Worm (Caenorhabditis elegans) whole organism, L1 larva: ENCODE measurements around the gene chil-16.
A peak's percentile ranks its signal among the peaks of the same experiment; 100 is the strongest.

ENCODE experiments used
- C04F5.9 ChIP-seq: sonication (generic microtip); optimal IDR thresholded peaks from 2 replicates; lab custom pipeline; 2016; ENCODE audit warnings: missing genetic modification characterization, missing compliant biosample characterization
- C16A3.4 ChIP-seq: fragments of 150-350 bp; optimal IDR thresholded peaks from 2 replicates; lab custom pipeline; 2014; ENCODE audit warnings: missing biosample characterization, missing genetic modification characterization
- C34B4.2 ChIP-seq: sonication (generic microtip); optimal IDR thresholded peaks from 2 replicates; lab custom pipeline; 2017; ENCODE audit warnings: mild to moderate bottlenecking, missing genetic modification characterization, missing compliant biosample characterization
- F16B12.6 ChIP-seq: fragments of 150-350 bp; optimal IDR thresholded peaks from 2 replicates; lab custom pipeline; 2014; ENCODE audit warnings: missing biosample characterization, missing genetic modification characterization
- alr-1 ChIP-seq: fragments of 200-800 bp; sonication (Bioruptor generic); optimal IDR thresholded peaks from 2 replicates; lab custom pipeline; 2018; ENCODE audit warnings: borderline replicate concordance, mild to moderate bottlenecking, missing genetic modification characterization, missing compliant biosample characterization
- aly-2 ChIP-seq: fragments of 150-350 bp; optimal IDR thresholded peaks from 2 replicates; lab custom pipeline; 2014; ENCODE audit warnings: missing biosample characterization, missing genetic modification characterization
- blmp-1 ChIP-seq: fragments of 150-350 bp; optimal IDR thresholded peaks from 2 replicates; lab custom pipeline; 2014; ENCODE audit warnings: missing biosample characterization, missing genetic modification characterization
- ceh-63 ChIP-seq: fragments of 200-800 bp; sonication (Bioruptor generic); optimal IDR thresholded peaks from 2 replicates; lab custom pipeline; 2018; ENCODE audit warnings: mild to moderate bottlenecking, missing genetic modification characterization, missing compliant biosample characterization
- ceh-8 ChIP-seq: fragments of 200-800 bp; sonication (Bioruptor generic); optimal IDR thresholded peaks from 2 replicates; lab custom pipeline; 2018; ENCODE audit warnings: mild to moderate bottlenecking, missing genetic modification characterization, moderate library complexity, missing compliant biosample characterization
- ceh-82 ChIP-seq, 3 experiments: fragments of 150-350 bp in 1 of 3; sonication (generic microtip) in 2 of 3; optimal IDR thresholded peaks; 2 replicates each; lab custom pipeline; 2014 to 2017; ENCODE audit warnings: missing biosample characterization in 3 of 3, missing genetic modification characterization in 3 of 3
- ceh-88 ChIP-seq: fragments of 200-800 bp; sonication (Bioruptor generic); IDR thresholded peaks from 2 replicates; pipeline ENCODE4 v1.3.6; 2022; ENCODE audit warnings: missing genetic modification characterization, missing compliant biosample characterization
- ceh-90 ChIP-seq: sonication (generic microtip); optimal IDR thresholded peaks from 2 replicates; lab custom pipeline; 2016; ENCODE audit warnings: missing genetic modification characterization, missing compliant biosample characterization
- dpl-1 ChIP-seq, 3 experiments: fragments of 150-350 bp in 2 of 3; sonication (generic microtip) in 1 of 3; optimal IDR thresholded peaks; 2 replicates each; lab custom pipeline; 2014 to 2017; ENCODE audit warnings: missing biosample characterization in 3 of 3, missing genetic modification characterization in 3 of 3, missing genetic modification reagents in 3 of 3
- egl-13 ChIP-seq: sonication (generic microtip); optimal IDR thresholded peaks from 2 replicates; lab custom pipeline; 2016; ENCODE audit warnings: missing genotype, missing genetic modification reagents, missing genetic modification characterization, missing compliant biosample characterization
- elt-2 ChIP-seq: sonication (generic microtip); optimal IDR thresholded peaks from 2 replicates; lab custom pipeline; 2016; ENCODE audit warnings: missing genetic modification characterization, mild to moderate bottlenecking, inconsistent platforms, missing compliant biosample characterization, missing genetic modification reagents
- elt-3 ChIP-seq, 6 experiments: fragments of 150-350 bp in 1 of 6; sonication (generic microtip); optimal IDR thresholded peaks; 2 replicates each; lab custom pipeline; 2017 to 2018; ENCODE audit warnings: missing biosample characterization in 6 of 6, missing genetic modification characterization in 6 of 6, inconsistent platforms in 1 of 6
- fkh-10 ChIP-seq: sonication (generic microtip); optimal IDR thresholded peaks from 2 replicates; lab custom pipeline; 2017; ENCODE audit warnings: missing biosample characterization, missing genetic modification reagents, missing genetic modification characterization
- fkh-8 ChIP-seq: sonication (generic microtip); optimal IDR thresholded peaks from 2 replicates; lab custom pipeline; 2016; ENCODE audit warnings: mild to moderate bottlenecking, missing genetic modification characterization, missing compliant biosample characterization
- fos-1 ChIP-seq: fragments of 150-350 bp; optimal IDR thresholded peaks from 2 replicates; lab custom pipeline; 2014; ENCODE audit warnings: missing biosample characterization, missing genetic modification characterization
- hlh-17 ChIP-seq: fragments of 200-800 bp; sonication (Bioruptor generic); optimal IDR thresholded peaks from 2 replicates; lab custom pipeline; 2018; ENCODE audit warnings: missing genetic modification characterization, mild to moderate bottlenecking, missing compliant biosample characterization, moderate library complexity, borderline replicate concordance
- hlh-4 ChIP-seq: sonication (generic microtip); optimal IDR thresholded peaks from 2 replicates; lab custom pipeline; 2016; ENCODE audit warnings: mild to moderate bottlenecking, missing genetic modification characterization, missing compliant biosample characterization
- hpl-2 ChIP-seq: fragments of 150-350 bp; optimal IDR thresholded peaks from 2 replicates; lab custom pipeline; 2014; ENCODE audit warnings: missing biosample characterization, missing genetic modification reagents, missing genetic modification characterization
- irx-1 ChIP-seq: sonication (generic microtip); optimal IDR thresholded peaks from 2 replicates; lab custom pipeline; 2016; ENCODE audit warnings: missing genetic modification characterization, missing compliant biosample characterization
- isw-1 ChIP-seq: fragments of 200-800 bp; sonication (Bioruptor generic); IDR thresholded peaks from 2 replicates; pipeline ENCODE4 v1.3.6; 2022; ENCODE audit warnings: missing genetic modification characterization, missing compliant biosample characterization
- lin-13 ChIP-seq: fragments of 150-350 bp; optimal IDR thresholded peaks from 2 replicates; lab custom pipeline; 2014; ENCODE audit warnings: missing biosample characterization, missing genetic modification reagents, missing genetic modification characterization
- lin-35 ChIP-seq, 2 experiments: fragments of 150-350 bp; optimal IDR thresholded peaks; 2 replicates each; lab custom pipeline; 2014; ENCODE audit warnings: missing biosample characterization in 2 of 2, missing genetic modification characterization in 2 of 2, missing genetic modification reagents in 2 of 2
- lir-3 ChIP-seq: sonication (generic microtip); optimal IDR thresholded peaks from 2 replicates; lab custom pipeline; 2016; ENCODE audit warnings: mild to moderate bottlenecking, missing genetic modification characterization, moderate library complexity, missing compliant biosample characterization; ENCODE audit not compliant: poor library complexity
- mab-9 ChIP-seq: fragments of 200-800 bp; sonication (Bioruptor generic); IDR thresholded peaks from 2 replicates; pipeline ENCODE4 v1.3.6; 2022; ENCODE audit warnings: missing genetic modification reagents, missing genetic modification characterization, missing compliant biosample characterization
- mdl-1 ChIP-seq, 2 experiments: fragments of 150-350 bp; optimal IDR thresholded peaks; 2 replicates each; lab custom pipeline; 2014 to 2017; ENCODE audit warnings: missing biosample characterization in 2 of 2, missing genetic modification characterization in 2 of 2, inconsistent platforms in 1 of 2
- nhr-19 ChIP-seq: fragments of 200-800 bp; sonication (Bioruptor generic); conservative IDR thresholded peaks from 2 replicates; pipeline ENCODE4 v1.3.6; 2022; ENCODE audit warnings: missing genetic modification characterization, missing compliant biosample characterization
- nhr-20 ChIP-seq: sonication (generic microtip); optimal IDR thresholded peaks from 2 replicates; lab custom pipeline; 2016; ENCODE audit warnings: mild to moderate bottlenecking, missing genetic modification characterization, missing compliant biosample characterization
- nhr-47 ChIP-seq: sonication (generic microtip); optimal IDR thresholded peaks from 2 replicates; lab custom pipeline; 2016; ENCODE audit warnings: mild to moderate bottlenecking, missing genetic modification characterization, moderate library complexity, missing compliant biosample characterization
- nhr-71 ChIP-seq: sonication (generic microtip); optimal IDR thresholded peaks from 2 replicates; lab custom pipeline; 2016; ENCODE audit warnings: mild to moderate bottlenecking, missing genetic modification characterization, moderate library complexity, missing compliant biosample characterization
- nhr-77 ChIP-seq: fragments of 150-350 bp; optimal IDR thresholded peaks from 2 replicates; lab custom pipeline; 2014; ENCODE audit warnings: missing biosample characterization, missing genetic modification characterization
- nhr-85 ChIP-seq: sonication (generic microtip); peaks from one replicate; lab custom pipeline; 2016; ENCODE audit warnings: missing genetic modification characterization, inconsistent platforms, missing compliant biosample characterization
- nhr-90 ChIP-seq: sonication (generic microtip); optimal IDR thresholded peaks from 2 replicates; lab custom pipeline; 2016; ENCODE audit warnings: mild to moderate bottlenecking, missing genetic modification characterization, missing compliant biosample characterization; ENCODE audit not compliant: poor library complexity
- pqm-1 ChIP-seq: sonication (generic microtip); optimal IDR thresholded peaks from 3 replicates; lab custom pipeline; 2017; ENCODE audit warnings: missing biosample characterization, missing genetic modification characterization
- skn-1 ChIP-seq: fragments of 150-350 bp; optimal IDR thresholded peaks from 2 replicates; lab custom pipeline; 2014; ENCODE audit warnings: missing biosample characterization, missing genetic modification characterization
- snpc-4 ChIP-seq: fragments of 150-350 bp; optimal IDR thresholded peaks from 2 replicates; lab custom pipeline; 2014; ENCODE audit warnings: missing biosample characterization, missing genetic modification characterization
- sptf-1 ChIP-seq: fragments of 150-350 bp; optimal IDR thresholded peaks from 2 replicates; lab custom pipeline; 2014; ENCODE audit warnings: missing biosample characterization, missing genetic modification characterization
- sup-37 ChIP-seq: fragments of 200-800 bp; sonication (Bioruptor generic); optimal IDR thresholded peaks from 2 replicates; lab custom pipeline; 2018; ENCODE audit warnings: mild to moderate bottlenecking, missing genetic modification characterization, missing compliant biosample characterization
- tbx-2 ChIP-seq: sonication (generic microtip); optimal IDR thresholded peaks from 2 replicates; lab custom pipeline; 2016; ENCODE audit warnings: missing genetic modification characterization, missing compliant biosample characterization
- tlp-1 ChIP-seq: fragments of 150-350 bp; optimal IDR thresholded peaks from 2 replicates; lab custom pipeline; 2014; ENCODE audit warnings: missing biosample characterization, missing genetic modification characterization
- unc-62 ChIP-seq: fragments of 150-350 bp; optimal IDR thresholded peaks from 2 replicates; lab custom pipeline; 2014; ENCODE audit warnings: missing biosample characterization, missing genetic modification reagents, missing genetic modification characterization
- unc-86 ChIP-seq: sonication (generic microtip); optimal IDR thresholded peaks from 2 replicates; lab custom pipeline; 2016; ENCODE audit warnings: missing genetic modification characterization, missing compliant biosample characterization
- vab-15 ChIP-seq: sonication (generic microtip); optimal IDR thresholded peaks from 2 replicates; lab custom pipeline; 2017; ENCODE audit warnings: missing genotype, mild to moderate bottlenecking, missing genetic modification characterization, missing compliant biosample characterization
- zag-1 ChIP-seq: fragments of 150-350 bp; optimal IDR thresholded peaks from 2 replicates; lab custom pipeline; 2014; ENCODE audit warnings: missing biosample characterization, missing genetic modification characterization
- zip-4 ChIP-seq: fragments of 200-800 bp; sonication (Bioruptor generic); optimal IDR thresholded peaks from 2 replicates; lab custom pipeline; 2018; ENCODE audit warnings: mild to moderate bottlenecking, missing genetic modification characterization, moderate library complexity, missing compliant biosample characterization
- ztf-11 ChIP-seq, 2 experiments: sonication (generic microtip); optimal IDR thresholded peaks; 2 replicates each; lab custom pipeline; 2016 to 2017; ENCODE audit warnings: missing genetic modification characterization in 2 of 2, missing biosample characterization in 1 of 2, missing compliant biosample characterization in 1 of 2

chil-16 gene

DNA sequence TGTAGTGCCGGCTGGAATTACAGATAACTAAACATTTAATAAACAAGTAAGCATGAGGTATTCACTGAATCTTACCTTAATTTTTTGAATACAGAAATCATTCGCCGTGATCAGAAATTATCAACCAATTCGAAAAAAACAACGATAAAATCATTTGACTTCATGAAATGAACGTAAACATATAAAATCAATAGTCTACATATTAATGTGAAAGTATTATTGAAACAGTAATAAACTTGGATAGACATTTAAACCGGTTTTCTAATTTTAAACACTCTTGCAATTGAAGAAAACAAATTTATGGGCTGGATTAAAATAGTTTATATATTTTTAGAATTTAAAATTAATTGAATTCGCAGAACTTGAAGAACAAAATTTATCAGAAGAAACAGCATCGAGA is at the start of gene chil-16:
chil-16 (minus strand) TSS at position 101 of the 400 bp plus-strand sequence.
- TF ChIP-seq zip-4 (GFP tag; lab: Kevin White, UChicago), result no peak
- TF ChIP-seq isw-1, result no peak
- no peak for TF ChIP-seq elt-3 (tag; optimal IDR thresholded peaks at IDR 0.05; lab: Kevin White, UChicago)
- TF ChIP-seq aly-2 (tag; lab: Kevin White, UChicago), result no peak
- no peak for TF ChIP-seq unc-86 (tag; lab: Kevin White, UChicago)
- TF ChIP-seq ceh-63 (GFP tag; lab: Kevin White, UChicago), result no peak
- TF ChIP-seq sup-37 (GFP tag; lab: Kevin White, UChicago), result no peak
- TF ChIP-seq snpc-4 (tag; lab: Kevin White, UChicago), result no peak
- no peak for TF ChIP-seq F16B12.6
- no peak for TF ChIP-seq blmp-1 (tag; lab: Kevin White, UChicago)
- TF ChIP-seq fkh-10, result no peak

DNA sequence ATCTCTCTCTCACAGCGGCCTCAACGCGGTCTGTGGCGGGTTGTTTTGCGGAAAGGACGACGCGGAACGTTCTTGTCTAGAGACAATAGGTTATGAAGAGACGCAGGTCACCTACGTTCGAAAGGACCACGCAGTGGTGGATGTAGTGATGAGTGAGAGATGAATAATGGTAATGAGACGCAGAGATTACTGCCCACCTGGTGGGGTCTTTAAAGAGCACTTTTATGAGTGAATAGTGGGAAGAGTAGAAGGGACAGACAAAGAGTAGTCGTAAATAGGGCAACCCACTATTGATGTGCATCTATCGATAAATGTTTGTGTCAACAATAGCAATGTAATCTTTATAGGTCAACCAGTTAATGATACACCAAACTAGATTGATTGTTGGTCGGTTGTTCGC is 49.3 kb upstream of the chil-16 start:
- TF ChIP-seq nhr-77 (tag; lab: Kevin White, UChicago) (no peak), vab-15 (tag; lab: Kevin White, UChicago) (no peak), egl-13 (tag; lab: Kevin White, UChicago) (no peak), ceh-90 (tag; lab: Kevin White, UChicago) (no peak), nhr-85 (tag; lab: Kevin White, UChicago) (no peak), nhr-47 (tag; lab: Kevin White, UChicago) (no peak), pqm-1 (tag; lab: Kevin White, UChicago) (no peak), C04F5.9 (tag; lab: Kevin White, UChicago) (no peak), ceh-88 (GFP tag; lab: Robert Waterston, UW) (no peak), irx-1 (tag; lab: Kevin White, UChicago) (no peak), hlh-17 (GFP tag; lab: Kevin White, UChicago) (no peak), nhr-20 (tag; lab: Kevin White, UChicago) (no peak)

DNA sequence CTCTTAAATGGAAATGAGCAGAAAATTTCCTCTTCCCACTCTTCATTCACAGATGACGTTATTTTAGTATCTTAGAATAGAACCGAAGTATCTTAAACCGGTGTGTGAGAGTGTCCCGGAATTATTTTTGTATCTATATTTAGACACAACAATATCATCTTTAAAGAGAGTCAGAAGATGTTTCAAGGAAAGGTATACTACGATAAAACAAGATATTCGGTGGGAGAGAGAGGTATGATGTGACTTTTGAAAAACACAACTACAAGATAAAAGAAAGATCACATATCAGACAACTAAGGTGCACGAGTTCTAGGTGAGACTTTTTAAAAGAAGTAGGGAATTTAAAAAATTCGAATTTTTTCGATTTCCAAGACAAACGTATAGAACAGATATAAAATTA is 48.9 kb upstream of the chil-16 start:
- TF ChIP-seq sptf-1 (no peak), tbx-2 (tag; lab: Kevin White, UChicago) (no peak), fkh-8 (no peak), lir-3 (tag; lab: Kevin White, UChicago) (no peak), elt-2 (tag; lab: Kevin White, UChicago) (no peak), hlh-4 (tag; lab: Kevin White, UChicago) (no peak), lin-35 (GFP tag; optimal IDR thresholded peaks at IDR 0.05; lab: Kevin White, UChicago) (no peak), nhr-19 (GFP tag; lab: Robert Waterston, UW) (peak; percentile 21; the same call in 1 of the 2 replicates), mab-9 (GFP tag; lab: Robert Waterston, UW) (no peak), nhr-71 (peak; percentile 54), C04F5.9 (tag; lab: Kevin White, UChicago) (no peak), ceh-88 (GFP tag; lab: Robert Waterston, UW) (no peak), dpl-1 (GFP tag; optimal IDR thresholded peaks at IDR 0.05; lab: Kevin White, UChicago) (no peak), lin-13 (GFP tag; lab: Kevin White, UChicago) (no peak), tlp-1 (tag; lab: Kevin White, UChicago) (no peak), ceh-8 (GFP tag; lab: Kevin White, UChicago) (no peak), ztf-11 (tag; optimal IDR thresholded peaks at IDR 0.05; lab: Kevin White, UChicago) (no peak), mdl-1 (tag; optimal IDR thresholded peaks at IDR 0.05; lab: Kevin White, UChicago) (no peak), C16A3.4 (tag; lab: Kevin White, UChicago) (no peak), unc-62 (GFP tag; lab: Kevin White, UChicago) (no peak), hpl-2 (no peak), F16B12.6 (no peak), nhr-90 (tag; lab: Kevin White, UChicago) (no peak), zag-1 (tag; lab: Kevin White, UChicago) (no peak), alr-1 (tag; lab: Kevin White, UChicago) (no peak), fos-1 (tag; lab: Kevin White, UChicago) (no peak), elt-3 (tag; optimal IDR thresholded peaks at IDR 0.05; lab: Kevin White, UChicago) (no peak), ceh-82 (tag; optimal IDR thresholded peaks at IDR 0.05; lab: Kevin White, UChicago) (no peak), ceh-63 (GFP tag; lab: Kevin White, UChicago) (no peak), nhr-85 (tag; lab: Kevin White, UChicago) (peak; percentile 84), ceh-90 (tag; lab: Kevin White, UChicago) (no peak), C34B4.2 (tag; lab: Kevin White, UChicago) (no peak), skn-1 (tag; lab: Kevin White, UChicago) (no peak)
